Worm (Caenorhabditis elegans): ENCODE data around the gene ipla-3.

DNA sequence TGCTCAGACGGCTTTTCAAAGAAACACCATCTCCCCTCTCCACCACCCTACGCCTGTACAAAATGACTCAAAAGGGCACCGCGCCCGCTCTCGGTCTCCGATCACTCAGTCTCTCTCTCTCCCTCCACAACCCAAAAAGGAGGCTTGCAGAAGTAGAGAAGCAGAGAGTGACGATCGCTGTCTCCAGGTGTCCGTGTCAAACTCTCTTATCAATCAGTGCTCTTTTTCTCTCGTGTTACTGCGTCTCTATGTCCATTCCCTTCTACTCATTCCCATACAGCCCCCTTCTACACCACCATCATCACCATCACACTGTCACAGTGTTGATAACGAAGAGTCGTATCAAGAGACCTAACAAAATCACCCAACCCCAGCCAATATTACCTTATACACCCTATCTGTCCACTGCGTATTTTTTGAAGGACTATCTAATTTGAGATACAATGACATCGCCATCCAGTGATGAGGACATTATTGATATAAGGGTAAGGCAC, 23.6 kb upstream of the ipla-3 start, which contains the start of gene pha-4:
- TF ChIP-seq dao-5 (tag; optimal IDR thresholded peaks at IDR 0.05) = no peak
- no peak for TF ChIP-seq W03F9.2 (tag; optimal IDR thresholded peaks at IDR 0.05)
- no peak for TF ChIP-seq him-1 (tag; optimal IDR thresholded peaks at IDR 0.05)
